Fruit fly (Drosophila melanogaster) S2 (cell line): ENCODE results near the gene Esyt2.

Source experiments
- CG8478 ChIP-seq: fragments of >200 bp; optimal IDR thresholded peaks from 2 replicates; lab custom pipeline; 2018
- CTCF ChIP-seq, 2 experiments: fragments of >200 bp; optimal IDR thresholded peaks; 2 replicates each; lab custom pipeline; 2018

- TF ChIP-seq CG8478 (lab: Kevin White, UChicago): no peak
- TF ChIP-seq CTCF (optimal IDR thresholded peaks at IDR 0.05; lab: Kevin White, UChicago): no peak
Observed at dm6 chr3R:24567427-24567771, 22.9 kb downstream of the Esyt2 start.
